Fruit fly (Drosophila melanogaster) Kc167 (cell line): ENCODE measurements around the gene ltl.

Experiments used
- Sin3A ChIP-seq: fragments of >200 bp; optimal IDR thresholded peaks from 2 replicates; lab custom pipeline; 2018; ENCODE audit warnings: missing external identifiers
- h ChIP-seq: fragments of >200 bp; optimal IDR thresholded peaks from 3 replicates; lab custom pipeline; 2018; ENCODE audit warnings: missing external identifiers
- insv ChIP-seq: fragments of >200 bp; optimal IDR thresholded peaks from 3 replicates; lab custom pipeline; 2018; ENCODE audit warnings: missing external identifiers
- psq ChIP-seq: fragments of >200 bp; optimal IDR thresholded peaks from 2 replicates; lab custom pipeline; 2017; ENCODE audit warnings: missing external identifiers

DNA sequence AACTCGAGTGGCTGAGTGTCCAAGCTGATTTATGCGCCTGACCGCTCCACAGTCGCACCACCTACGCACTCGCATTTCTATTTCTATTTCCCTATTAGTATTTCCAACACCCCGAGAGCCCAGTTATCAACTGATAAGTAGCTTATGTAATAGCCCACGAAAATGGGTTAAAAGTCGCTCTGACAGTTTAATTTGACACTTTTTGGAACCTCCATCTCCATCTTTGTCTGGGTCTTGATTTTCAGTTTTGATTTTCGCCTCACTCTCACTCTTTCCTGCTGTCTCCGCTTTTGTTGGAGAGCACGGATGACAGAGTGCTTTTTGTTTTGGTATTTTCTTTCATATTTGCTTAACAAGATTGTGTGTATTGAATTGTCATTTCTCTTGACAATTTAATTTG lies 34.3 kb downstream of the ltl start:
- TF ChIP-seq psq (no peak), h (lab: Kevin White, UChicago) (no peak), Sin3A (lab: Kevin White, UChicago) (no peak), insv (lab: Kevin White, UChicago) (no peak)
